Worm (Caenorhabditis elegans) whole organism, early embryonic: ENCODE results near the gene cysl-3.

Source experiments
- B0310.2 ChIP-seq: sonication (generic microtip); optimal IDR thresholded peaks from 2 replicates; lab custom pipeline; 2016; ENCODE audit warnings: mild to moderate bottlenecking, missing genetic modification characterization, missing compliant biosample characterization
- F13C5.2 ChIP-seq: sonication (generic microtip); optimal IDR thresholded peaks from 2 replicates; lab custom pipeline; 2017; ENCODE audit warnings: mild to moderate bottlenecking, missing genetic modification characterization, inconsistent platforms, missing compliant biosample characterization
- aly-1 ChIP-seq: sonication (generic microtip); optimal IDR thresholded peaks from 2 replicates; lab custom pipeline; 2016; ENCODE audit warnings: missing genetic modification characterization, missing compliant biosample characterization
- ama-1 ChIP-seq: fragments of 150-350 bp; optimal IDR thresholded peaks from 2 replicates; lab custom pipeline; 2014
- ceh-36 ChIP-seq: sonication (generic microtip); optimal IDR thresholded peaks from 2 replicates; lab custom pipeline; 2016; ENCODE audit warnings: missing genetic modification characterization, inconsistent platforms, missing compliant biosample characterization
- ets-7 ChIP-seq: sonication (generic microtip); optimal IDR thresholded peaks from 2 replicates; lab custom pipeline; 2016; ENCODE audit warnings: missing genotype, missing genetic modification characterization, missing compliant biosample characterization
- flt-1 ChIP-seq: fragments of 200-800 bp; sonication (Bioruptor generic); IDR thresholded peaks from 2 replicates; pipeline ENCODE4 v1.3.6; 2022; ENCODE audit warnings: missing genetic modification characterization, missing compliant biosample characterization
- hmg-4 ChIP-seq: fragments of 200-800 bp; sonication (Bioruptor generic); optimal IDR thresholded peaks from 2 replicates; lab custom pipeline; 2018; ENCODE audit warnings: mild to moderate bottlenecking, missing genetic modification characterization, missing compliant biosample characterization
- hnd-1 ChIP-seq: sonication (generic microtip); optimal IDR thresholded peaks from 2 replicates; lab custom pipeline; 2016; ENCODE audit warnings: missing genetic modification characterization, missing compliant biosample characterization
- tra-4 ChIP-seq: sonication (generic microtip); optimal IDR thresholded peaks from 2 replicates; lab custom pipeline; 2017; ENCODE audit warnings: missing genetic modification characterization, missing compliant biosample characterization

ce11 chrV:3820875-3821274 is 44.9 kb upstream of the cysl-3 start:
- TF ChIP-seq ets-7 (tag; lab: Kevin White, UChicago): no peak
- no peak for TF ChIP-seq hmg-4 (GFP tag; lab: Kevin White, UChicago)
- no peak for TF ChIP-seq ama-1
- TF ChIP-seq tra-4 (tag; lab: Kevin White, UChicago): no peak
- TF ChIP-seq B0310.2 (tag; lab: Kevin White, UChicago): no peak
- no peak for TF ChIP-seq hnd-1 (tag; lab: Kevin White, UChicago)
- TF ChIP-seq ceh-36 (tag; lab: Kevin White, UChicago): no peak
- no peak for TF ChIP-seq aly-1
- no peak for TF ChIP-seq F13C5.2 (tag; lab: Kevin White, UChicago)
- no peak for TF ChIP-seq flt-1 (GFP tag; lab: Robert Waterston, UW)
